Fruit fly (Drosophila melanogaster): Measurements from ENCODE around the gene CG9396.
A peak's percentile ranks its signal among the peaks of the same experiment; 100 is the strongest.

The CG9396 gene

DNA sequence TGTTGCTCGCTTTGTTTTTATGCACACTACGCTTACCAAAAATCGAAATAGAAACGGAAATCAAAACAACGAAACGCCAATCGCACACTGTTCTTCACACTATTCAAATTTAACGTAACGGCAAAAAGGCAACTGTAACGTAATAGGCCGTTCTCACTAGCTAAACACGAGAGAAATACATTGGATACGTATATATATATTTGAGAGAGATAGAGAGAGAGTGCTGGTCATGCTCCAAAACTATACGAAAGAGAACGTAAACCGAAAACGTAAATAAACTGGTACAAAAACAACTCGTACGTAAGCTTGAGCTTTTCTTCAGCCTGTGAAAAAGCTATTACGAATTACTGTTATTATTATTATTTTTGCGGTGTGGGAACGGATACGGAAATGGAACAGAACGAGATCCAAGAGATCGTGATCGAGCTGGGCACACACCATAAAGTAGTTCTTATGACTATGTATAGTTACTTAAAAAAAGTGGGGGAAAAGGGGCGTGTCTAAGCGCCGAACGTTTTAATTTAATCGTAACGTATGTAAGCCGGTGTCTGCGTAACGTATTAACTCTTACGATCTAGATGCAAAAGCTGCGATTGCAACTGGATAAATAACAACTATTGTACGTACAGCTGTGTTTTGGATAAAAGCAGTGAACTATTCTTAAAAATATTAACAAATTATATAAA, 27.8 kb downstream of the CG9396 start (continued):
- peak; percentile 80 for TF ChIP-seq ssp (GFP tag; IDR thresholded peaks at IDR 0.05)
- no peak for TF ChIP-seq her (GFP tag; optimal IDR thresholded peaks at IDR 0.05)
- no peak for TF ChIP-seq CG6765 (GFP tag; optimal IDR thresholded peaks at IDR 0.05)
- no peak for TF ChIP-seq crc (GFP tag; optimal IDR thresholded peaks at IDR 0.05)
- no peak for TF ChIP-seq Asciz (GFP tag; optimal IDR thresholded peaks at IDR 0.05)
- TF ChIP-seq Chrac-16 (GFP tag; optimal IDR thresholded peaks at IDR 0.05) = no peak
- no peak for TF ChIP-seq slbo (GFP tag; IDR thresholded peaks at IDR 0.05)
- TF ChIP-seq sens (GFP tag) = peak; percentile 79
- no peak for TF ChIP-seq CG6791 (GFP tag; IDR thresholded peaks at IDR 0.05; ENCODE audit: partially characterized antibody)
- no peak for TF ChIP-seq CG18011 (GFP tag; optimal IDR thresholded peaks at IDR 0.05)
- no peak for TF ChIP-seq CG4854 (GFP tag; optimal IDR thresholded peaks at IDR 0.05)
- no peak for TF ChIP-seq vnd (GFP tag; IDR thresholded peaks at IDR 0.05; ENCODE audit: partially characterized antibody)
- TF ChIP-seq ci (GFP tag; IDR thresholded peaks at IDR 0.05) = peak; percentile 44; the same call in 1 of the 3 replicates
- no peak for TF ChIP-seq fd96Cb (tag; optimal IDR thresholded peaks at IDR 0.05)
- no peak for TF ChIP-seq pan (optimal IDR thresholded peaks at IDR 0.05)
- TF ChIP-seq pan (GFP tag; optimal IDR thresholded peaks at IDR 0.05 in 1 of 2, IDR thresholded peaks at IDR 0.05 in 1 of 2) = no peak
- TF ChIP-seq trem (tag; optimal IDR thresholded peaks at IDR 0.05) = peak; percentile 3
- no peak for TF ChIP-seq CG17186 (GFP tag; optimal IDR thresholded peaks at IDR 0.05)
- TF ChIP-seq Dfd (GFP tag; optimal IDR thresholded peaks at IDR 0.05) = peak in 1 of 2 experiments; percentile 9
- TF ChIP-seq CG2116 (GFP tag; optimal IDR thresholded peaks at IDR 0.05) = peak; percentile 18
- no peak for TF ChIP-seq CG8359 (GFP tag; optimal IDR thresholded peaks at IDR 0.05; ENCODE audit: borderline replicate concordance)
- TF ChIP-seq pfk (GFP tag; optimal IDR thresholded peaks at IDR 0.05) = peak; percentile 27
- TF ChIP-seq CG17385 (GFP tag; optimal IDR thresholded peaks at IDR 0.05) = no peak
- peak; percentile 70 for TF ChIP-seq CG15514 (GFP tag; optimal IDR thresholded peaks at IDR 0.05)
- peak in 1 of 3 experiments; percentile 78 for TF ChIP-seq lola (GFP tag; optimal IDR thresholded peaks at IDR 0.05)
- no peak for TF ChIP-seq dan (GFP tag; IDR thresholded peaks at IDR 0.05)
- TF ChIP-seq stwl (tag; optimal IDR thresholded peaks at IDR 0.05) = peak; percentile 54
- no peak for TF ChIP-seq eyg (GFP tag; optimal IDR thresholded peaks at IDR 0.05)
- TF ChIP-seq CG10274 (GFP tag; optimal IDR thresholded peaks at IDR 0.05) = no peak
- no peak for TF ChIP-seq mirr (GFP tag; optimal IDR thresholded peaks at IDR 0.05)
- no peak for TF ChIP-seq Bgb (GFP tag; IDR thresholded peaks at IDR 0.05; ENCODE audit: partially characterized antibody)
- no peak for TF ChIP-seq CG14965 (GFP tag; optimal IDR thresholded peaks at IDR 0.05; ENCODE audit: borderline replicate concordance)
- peak; percentile 11 for TF ChIP-seq HHEX (GFP tag; optimal IDR thresholded peaks at IDR 0.05)
- no peak for TF ChIP-seq CG2889 (GFP tag; IDR thresholded peaks at IDR 0.05)
- no peak for TF ChIP-seq Lim3 (GFP tag; IDR thresholded peaks at IDR 0.05)
- TF ChIP-seq CG7357 (GFP tag; IDR thresholded peaks at IDR 0.05) = peak; percentile 84
- no peak for TF ChIP-seq D (optimal IDR thresholded peaks at IDR 0.05)
- TF ChIP-seq D (GFP tag; optimal IDR thresholded peaks at IDR 0.05) = no peak
- no peak for TF ChIP-seq CG8924 (tag; optimal IDR thresholded peaks at IDR 0.05)
- TF ChIP-seq Myb (GFP tag; optimal IDR thresholded peaks at IDR 0.05) = peak; percentile 65
- no peak for TF ChIP-seq B-H1 (GFP tag; IDR thresholded peaks at IDR 0.05)
- no peak for TF ChIP-seq CG9215 (GFP tag; IDR thresholded peaks at IDR 0.05)
- TF ChIP-seq CG30020 (tag; optimal IDR thresholded peaks at IDR 0.05) = peak; percentile 78
- TF ChIP-seq CG33213 (GFP tag; optimal IDR thresholded peaks at IDR 0.05) = peak; percentile 40
- TF ChIP-seq CG34376 (GFP tag; optimal IDR thresholded peaks at IDR 0.05) = peak; percentile 6
- no peak for TF ChIP-seq gt (GFP tag; IDR thresholded peaks at IDR 0.05)
- TF ChIP-seq Neu2 (GFP tag; optimal IDR thresholded peaks at IDR 0.05; ENCODE audit: borderline replicate concordance) = no peak
- no peak for TF ChIP-seq CG32772 (GFP tag; IDR thresholded peaks at IDR 0.05)
- TF ChIP-seq CG14014 (GFP tag; IDR thresholded peaks at IDR 0.05) = no peak
- TF ChIP-seq CG9437 (GFP tag; optimal IDR thresholded peaks at IDR 0.05) = peak; percentile 99

All from whole organism, embryonic.